Worm (Caenorhabditis elegans): Measurements from ENCODE around the gene F52E1.3.

DNA sequence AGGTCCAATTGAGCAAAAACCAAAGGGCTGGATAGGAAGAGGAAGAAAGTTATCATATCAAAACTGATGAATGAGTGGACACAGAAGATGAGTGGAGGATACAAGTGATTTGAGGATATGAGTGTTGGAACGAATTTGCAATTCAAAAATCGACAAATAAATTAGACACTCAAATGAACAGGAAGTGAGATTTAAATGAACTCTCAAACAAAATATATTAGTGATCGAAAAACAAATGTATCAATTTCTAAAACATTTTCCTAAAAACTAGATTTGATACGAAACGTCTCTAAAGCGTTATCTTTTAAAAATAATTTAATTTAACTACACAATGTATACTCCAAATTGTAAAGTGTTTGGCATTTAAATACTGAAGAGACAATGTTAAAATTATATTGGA lies 19.2 kb upstream of the F52E1.3 start, which contains the start of gene F38E1.10:
- no peak for TF ChIP-seq elt-3 (tag; optimal IDR thresholded peaks at IDR 0.05)
- no peak for TF ChIP-seq unc-39 (tag; optimal IDR thresholded peaks at IDR 0.05)
- no peak for TF ChIP-seq mab-5 (tag; optimal IDR thresholded peaks at IDR 0.05)
- no peak for TF ChIP-seq lsy-2 (tag; optimal IDR thresholded peaks at IDR 0.05)
- no peak for TF ChIP-seq nhr-237 (tag; optimal IDR thresholded peaks at IDR 0.05)
- TF ChIP-seq ztf-11 (tag; optimal IDR thresholded peaks at IDR 0.05): no peak
- TF ChIP-seq ces-1 (GFP tag; optimal IDR thresholded peaks at IDR 0.05): no peak
- no peak for TF ChIP-seq ceh-43 (GFP tag; optimal IDR thresholded peaks at IDR 0.05)

Data from whole organism, mixed stage, embryonic.